Fruit fly (Drosophila melanogaster) whole organism, embryonic: ENCODE measurements around the gene CG31792.

Experiments
- Atf-2 ChIP-seq: fragments of 200-800 bp; sonication (Bioruptor generic); optimal IDR thresholded peaks from 2 replicates; lab custom pipeline; 2016; ENCODE audit warnings: missing biosample characterization, missing genetic modification characterization
- Bdp1 ChIP-seq: fragments of 200-800 bp; sonication (Bioruptor generic); optimal IDR thresholded peaks from 3 replicates; lab custom pipeline; 2016; ENCODE audit warnings: missing biosample characterization, missing genetic modification characterization
- CG10209 ChIP-seq: fragments of 200-800 bp; sonication (Bioruptor generic); optimal IDR thresholded peaks from 3 replicates; lab custom pipeline; 2017; ENCODE audit warnings: missing biosample characterization, mild to moderate bottlenecking, missing genetic modification characterization, missing genetic modification reagents
- CG11504 ChIP-seq: fragments of 200-800 bp; sonication (Bioruptor generic); optimal IDR thresholded peaks from 3 replicates; lab custom pipeline; 2019; ENCODE audit warnings: missing biosample characterization, mild to moderate bottlenecking, missing genetic modification characterization, moderate library complexity
- CG13287 ChIP-seq: fragments of 200-800 bp; sonication (Bioruptor generic); IDR thresholded peaks from 2 replicates; pipeline ENCODE4 v1.3.6; 2022; ENCODE audit warnings: missing biosample characterization, missing genetic modification characterization; ENCODE audit not compliant: partially characterized antibody
- CG13296 ChIP-seq: fragments of 200-800 bp; sonication (Bioruptor generic); optimal IDR thresholded peaks from 3 replicates; lab custom pipeline; 2018; ENCODE audit warnings: missing biosample characterization, mild to moderate bottlenecking, missing genetic modification characterization
- CG14965 ChIP-seq: fragments of 200-800 bp; sonication (Bioruptor generic); optimal IDR thresholded peaks from 2 replicates; lab custom pipeline; 2016; ENCODE audit warnings: missing biosample characterization, missing genetic modification characterization, borderline replicate concordance
- CG15479 ChIP-seq: fragments of 200-800 bp; sonication (Bioruptor generic); optimal IDR thresholded peaks from 3 replicates; lab custom pipeline; 2019; ENCODE audit warnings: missing biosample characterization, mild to moderate bottlenecking, missing genetic modification characterization, moderate library complexity
- CG15601 ChIP-seq: fragments of 200-800 bp; sonication (Bioruptor generic); optimal IDR thresholded peaks from 3 replicates; lab custom pipeline; 2019; ENCODE audit warnings: missing biosample characterization, mild to moderate bottlenecking, missing genetic modification characterization, moderate library complexity
- CG16779 ChIP-seq: fragments of 200-800 bp; sonication (Bioruptor generic); IDR thresholded peaks from 2 replicates; pipeline ENCODE4 v1.3.6; 2022; ENCODE audit warnings: missing biosample characterization, missing genetic modification characterization
- CG18599 ChIP-seq: fragments of 200-800 bp; sonication (Bioruptor generic); optimal IDR thresholded peaks from 3 replicates; lab custom pipeline; 2017; ENCODE audit warnings: missing biosample characterization, missing genetic modification characterization, mild to moderate bottlenecking, moderate library complexity, missing genetic modification reagents
- CG2129 ChIP-seq: fragments of 200-800 bp; sonication (Bioruptor generic); IDR thresholded peaks from 2 replicates; pipeline ENCODE4 v1.3.6; 2022; ENCODE audit warnings: missing biosample characterization, missing genetic modification characterization; ENCODE audit not compliant: partially characterized antibody
- CG34224 ChIP-seq: fragments of 200-800 bp; sonication (Bioruptor generic); IDR thresholded peaks from 3 replicates; pipeline ENCODE4 v1.3.6; 2022; ENCODE audit warnings: missing biosample characterization, missing genetic modification characterization; ENCODE audit not compliant: partially characterized antibody
- CG3726 ChIP-seq: fragments of 200-800 bp; sonication (Bioruptor generic); IDR thresholded peaks from 3 replicates; pipeline ENCODE4, ENCODE4 v1.3.6; 2022; ENCODE audit warnings: missing biosample characterization, missing genetic modification characterization
- CG3838 ChIP-seq: fragments of 200-800 bp; sonication (Bioruptor generic); optimal IDR thresholded peaks from 3 replicates; lab custom pipeline; 2016; ENCODE audit warnings: missing biosample characterization, missing genetic modification characterization
- CG9727 ChIP-seq: fragments of 200-800 bp; sonication (Bioruptor generic); optimal IDR thresholded peaks from 3 replicates; lab custom pipeline; 2017; ENCODE audit warnings: missing biosample characterization, mild to moderate bottlenecking, missing genetic modification characterization
- Fer2 ChIP-seq: fragments of 200-800 bp; sonication (Bioruptor generic); optimal IDR thresholded peaks from 2 replicates; lab custom pipeline; 2018; ENCODE audit warnings: missing biosample characterization, mild to moderate bottlenecking, missing genetic modification characterization, moderate library complexity
- Hand ChIP-seq: fragments of 200-800 bp; sonication (Bioruptor generic); optimal IDR thresholded peaks from 2 replicates; lab custom pipeline; 2017; ENCODE audit warnings: mild to moderate bottlenecking, missing biosample characterization, missing genetic modification reagents, missing genetic modification characterization
- HmgZ ChIP-seq: fragments of 200-800 bp; sonication (Bioruptor generic); optimal IDR thresholded peaks from 2 replicates; lab custom pipeline; 2018; ENCODE audit warnings: missing biosample characterization, mild to moderate bottlenecking, missing genetic modification characterization
- Hsf ChIP-seq: fragments of 200-800 bp; sonication (Bioruptor generic); optimal IDR thresholded peaks from 3 replicates; lab custom pipeline; 2016; ENCODE audit warnings: missing biosample characterization, missing genetic modification characterization
- Mes4 ChIP-seq: fragments of 200-800 bp; sonication (Bioruptor generic); optimal IDR thresholded peaks from 2 replicates; lab custom pipeline; 2016; ENCODE audit warnings: missing biosample characterization, missing genetic modification characterization
- NK7.1 ChIP-seq: fragments of 200-800 bp; sonication (Bioruptor generic); optimal IDR thresholded peaks from 3 replicates; lab custom pipeline; 2016; ENCODE audit warnings: missing biosample characterization, missing genetic modification characterization
- Opbp ChIP-seq: fragments of 200-800 bp; sonication (Bioruptor generic); IDR thresholded peaks from 3 replicates; pipeline ENCODE4 v1.3.6; 2022; ENCODE audit warnings: missing biosample characterization, missing genetic modification characterization; ENCODE audit not compliant: partially characterized antibody
- Poxn ChIP-seq: fragments of 200-800 bp; sonication (Bioruptor generic); IDR thresholded peaks from 2 replicates; pipeline ENCODE4 v1.3.6; 2022; ENCODE audit warnings: missing biosample characterization, missing genetic modification characterization
- Rx ChIP-seq: fragments of 200-800 bp; sonication (Bioruptor generic); IDR thresholded peaks from 2 replicates; pipeline ENCODE4 v1.3.6; 2022; ENCODE audit warnings: missing biosample characterization, missing genetic modification characterization
- Ssrp ChIP-seq: fragments of 200-800 bp; sonication (Bioruptor generic); optimal IDR thresholded peaks from 2 replicates; lab custom pipeline; 2018; ENCODE audit warnings: missing biosample characterization, mild to moderate bottlenecking, missing genetic modification characterization, moderate library complexity
- bab2 ChIP-seq: fragments of 200-800 bp; sonication (Bioruptor generic); optimal IDR thresholded peaks from 2 replicates; lab custom pipeline; 2016; ENCODE audit warnings: missing biosample characterization, missing genetic modification characterization
- bowl ChIP-seq: fragments of 200-800 bp; sonication (Bioruptor generic); IDR thresholded peaks from 2 replicates; pipeline ENCODE4 v1.3.6; 2022; ENCODE audit warnings: missing biosample characterization, missing genetic modification characterization
- br ChIP-seq: fragments of >200 bp; optimal IDR thresholded peaks from 2 replicates; lab custom pipeline; 2017
- crc ChIP-seq: fragments of 200-800 bp; sonication (Bioruptor generic); optimal IDR thresholded peaks from 2 replicates; lab custom pipeline; 2016; ENCODE audit warnings: missing biosample characterization, missing genetic modification characterization
- danr ChIP-seq: fragments of 200-800 bp; sonication (Bioruptor generic); IDR thresholded peaks from 2 replicates; pipeline ENCODE4 v1.3.6; 2022; ENCODE audit warnings: missing biosample characterization, missing genetic modification characterization
- dm ChIP-seq: fragments of 200-800 bp; sonication (Bioruptor generic); optimal IDR thresholded peaks from 3 replicates; lab custom pipeline; 2016; ENCODE audit warnings: missing biosample characterization, missing genetic modification characterization
- ems ChIP-seq: fragments of 200-800 bp; sonication (Bioruptor generic); optimal IDR thresholded peaks from 3 replicates; lab custom pipeline; 2016; ENCODE audit warnings: missing biosample characterization, missing genetic modification characterization
- ewg ChIP-seq: fragments of 200-800 bp; sonication (Bioruptor generic); optimal IDR thresholded peaks from 3 replicates; lab custom pipeline; 2017; ENCODE audit warnings: mild to moderate bottlenecking, missing biosample characterization, missing genetic modification reagents, missing genetic modification characterization
- gsb-n ChIP-seq: fragments of 200-800 bp; sonication (Bioruptor generic); optimal IDR thresholded peaks from 3 replicates; lab custom pipeline; 2018; ENCODE audit warnings: missing biosample characterization, mild to moderate bottlenecking, missing genetic modification characterization
- ham ChIP-seq: fragments of 200-800 bp; sonication (Bioruptor generic); IDR thresholded peaks from 2 replicates; pipeline ENCODE4 v1.3.6; 2022; ENCODE audit warnings: missing biosample characterization, missing genetic modification characterization
- lola ChIP-seq, 3 experiments: fragments of >200 bp in 2 of 3; fragments of 200-800 bp in 1 of 3; sonication (Bioruptor generic) in 1 of 3; optimal IDR thresholded peaks; 2 replicates each; lab custom pipeline; 2017 to 2019; ENCODE audit warnings: missing biosample characterization in 3 of 3, missing genetic modification characterization in 3 of 3, mild to moderate bottlenecking in 1 of 3, moderate library complexity in 1 of 3
- nerfin-2 ChIP-seq: fragments of 200-800 bp; sonication (Bioruptor generic); IDR thresholded peaks from 2 replicates; pipeline ENCODE4 v1.3.6; 2022; ENCODE audit warnings: missing biosample characterization, missing genetic modification characterization; ENCODE audit not compliant: partially characterized antibody
- oc ChIP-seq: fragments of 200-800 bp; sonication (Bioruptor generic); optimal IDR thresholded peaks from 2 replicates; lab custom pipeline; 2018; ENCODE audit warnings: missing biosample characterization, mild to moderate bottlenecking, missing genetic modification characterization, moderate library complexity
- schlank ChIP-seq: fragments of 200-800 bp; sonication (Bioruptor generic); optimal IDR thresholded peaks from 2 replicates; lab custom pipeline; 2018; ENCODE audit warnings: missing biosample characterization, mild to moderate bottlenecking, missing genetic modification characterization
- sens-2 ChIP-seq: fragments of 200-800 bp; sonication (Bioruptor generic); IDR thresholded peaks from 2 replicates; pipeline ENCODE4 v1.3.6; 2022; ENCODE audit warnings: missing biosample characterization, missing genetic modification characterization
- shn ChIP-seq: fragments of 200-800 bp; sonication (Bioruptor generic); optimal IDR thresholded peaks from 3 replicates; lab custom pipeline; 2016; ENCODE audit warnings: missing biosample characterization, missing genetic modification characterization
- sug ChIP-seq: fragments of 200-800 bp; optimal IDR thresholded peaks from 2 replicates; lab custom pipeline; 2019; ENCODE audit warnings: missing biosample characterization, mild to moderate bottlenecking, missing genetic modification characterization, moderate library complexity
- tgo ChIP-seq: fragments of 200-800 bp; sonication (Bioruptor generic); IDR thresholded peaks from 3 replicates; pipeline ENCODE4 v1.3.6; 2022; ENCODE audit warnings: missing biosample characterization, missing genetic modification characterization
- tin ChIP-seq: fragments of 200-800 bp; sonication (Bioruptor generic); optimal IDR thresholded peaks from 3 replicates; lab custom pipeline; 2016; ENCODE audit warnings: missing biosample characterization, missing genetic modification characterization
- trem ChIP-seq: fragments of 200-800 bp; optimal IDR thresholded peaks from 3 replicates; lab custom pipeline; 2019; ENCODE audit warnings: missing biosample characterization, mild to moderate bottlenecking, missing genetic modification characterization, moderate library complexity
- wor ChIP-seq: fragments of 200-800 bp; sonication (Bioruptor generic); IDR thresholded peaks from 2 replicates; pipeline ENCODE4 v1.3.6; 2022; ENCODE audit warnings: missing biosample characterization, missing genetic modification characterization
- zen2 ChIP-seq: fragments of 200-800 bp; sonication (Bioruptor generic); IDR thresholded peaks from 3 replicates; pipeline ENCODE4 v1.3.6; 2022; ENCODE audit warnings: missing biosample characterization, missing genetic modification characterization; ENCODE audit not compliant: partially characterized antibody
- zfh1 ChIP-seq: fragments of 200-800 bp; sonication (Bioruptor generic); IDR thresholded peaks from 3 replicates; pipeline ENCODE4 v1.3.6; 2022; ENCODE audit warnings: missing biosample characterization, missing genetic modification characterization

The CG31792 gene

dm6 chr2L:18968370-18969105 lies 28.7 kb upstream of the CG31792 start, which contains the start of the genes Nak and Tango6 (continued):
- TF ChIP-seq Ssrp (tag; lab: Kevin White, UChicago) (no peak), CG15479 (GFP tag; lab: Kevin White, UChicago) (peak; percentile 97), Rx (GFP tag; lab: Robert Waterston, UW) (no peak), oc (tag; lab: Kevin White, UChicago) (no peak), Mes4 (GFP tag; lab: Kevin White, UChicago) (no peak), HmgZ (tag; lab: Kevin White, UChicago) (peak; percentile 13), CG11504 (tag; lab: Kevin White, UChicago) (peak; percentile 65), Hand (no peak), CG18599 (GFP tag; lab: Kevin White, UChicago) (peak; percentile 9), CG9727 (GFP tag; lab: Kevin White, UChicago) (peak; percentile 11), trem (peak; percentile 85), Bdp1 (GFP tag; lab: Kevin White, UChicago) (peak; percentile 12), Opbp (GFP tag; lab: Robert Waterston, UW) (peak; percentile 77), br (lab: Kevin White, UChicago) (no peak), Hsf (GFP tag; lab: Kevin White, UChicago) (peak; percentile 10), CG3726 (GFP tag; lab: Robert Waterston, UW) (no peak), CG16779 (GFP tag; lab: Robert Waterston, UW) (no peak), tin (peak; percentile 27), ems (GFP tag; lab: Kevin White, UChicago) (no peak), CG13296 (GFP tag; lab: Kevin White, UChicago) (peak; percentile 11), wor (GFP tag; lab: Robert Waterston, UW) (no peak), sens-2 (no peak), shn (GFP tag; lab: Kevin White, UChicago) (peak; percentile 23), tgo (GFP tag; lab: Robert Waterston, UW) (no peak), CG10209 (GFP tag; lab: Kevin White, UChicago) (no peak), bab2 (GFP tag; lab: Kevin White, UChicago) (peak; percentile 26), crc (GFP tag; lab: Kevin White, UChicago) (no peak), CG3838 (GFP tag; lab: Kevin White, UChicago) (peak; percentile 10), CG15601 (peak; percentile 50), CG14965 (GFP tag; lab: Kevin White, UChicago) (no peak), Atf-2 (GFP tag; lab: Kevin White, UChicago) (peak; percentile 44), Poxn (GFP tag; lab: Robert Waterston, UW) (no peak), dm (GFP tag; lab: Kevin White, UChicago) (peak; percentile 55), zen2 (GFP tag; lab: Robert Waterston, UW) (peak; percentile 88; the same call in 2 of the 3 replicates), gsb-n (tag; lab: Kevin White, UChicago) (peak; percentile 95), nerfin-2 (GFP tag; lab: Robert Waterston, UW) (no peak; the same call in none of the 2 replicates), Fer2 (tag; lab: Kevin White, UChicago) (no peak), lola (GFP tag; optimal IDR thresholded peaks at IDR 0.05; lab: Kevin White, UChicago) (peak in 1 of 3 experiments; percentile 50), danr (no peak), CG34224 (peak; percentile 96), schlank (tag; lab: Kevin White, UChicago) (no peak), CG13287 (GFP tag; lab: Robert Waterston, UW) (peak; percentile 97), ham (GFP tag; lab: Robert Waterston, UW) (no peak), NK7.1 (GFP tag; lab: Kevin White, UChicago) (no peak), CG2129 (GFP tag; lab: Robert Waterston, UW) (peak; percentile 95), bowl (GFP tag; lab: Robert Waterston, UW) (no peak), sug (tag; lab: Kevin White, UChicago) (peak; percentile 46), ewg (GFP tag; lab: Kevin White, UChicago) (peak; percentile 76), zfh1 (GFP tag; lab: Robert Waterston, UW) (no peak)
